Worm (Caenorhabditis elegans) whole organism, L1 larva: ENCODE measurements around the gene nhr-52.

ENCODE experiments used
- C34B4.2 ChIP-seq: sonication (generic microtip); optimal IDR thresholded peaks from 2 replicates; lab custom pipeline; 2017; ENCODE audit warnings: mild to moderate bottlenecking, missing genetic modification characterization, missing compliant biosample characterization
- aly-2 ChIP-seq: fragments of 150-350 bp; optimal IDR thresholded peaks from 2 replicates; lab custom pipeline; 2014; ENCODE audit warnings: missing biosample characterization, missing genetic modification characterization
- ama-1 ChIP-seq: fragments of 150-350 bp; optimal IDR thresholded peaks from 2 replicates; lab custom pipeline; 2014
- blmp-1 ChIP-seq: fragments of 150-350 bp; optimal IDR thresholded peaks from 2 replicates; lab custom pipeline; 2014; ENCODE audit warnings: missing biosample characterization, missing genetic modification characterization
- ceh-63 ChIP-seq: fragments of 200-800 bp; sonication (Bioruptor generic); optimal IDR thresholded peaks from 2 replicates; lab custom pipeline; 2018; ENCODE audit warnings: mild to moderate bottlenecking, missing genetic modification characterization, missing compliant biosample characterization
- ceh-90 ChIP-seq: sonication (generic microtip); optimal IDR thresholded peaks from 2 replicates; lab custom pipeline; 2016; ENCODE audit warnings: missing genetic modification characterization, missing compliant biosample characterization
- ces-1 ChIP-seq: fragments of 150-350 bp; optimal IDR thresholded peaks from 2 replicates; lab custom pipeline; 2014; ENCODE audit warnings: missing biosample characterization, missing genetic modification reagents, missing genetic modification characterization
- dpl-1 ChIP-seq, 3 experiments: fragments of 150-350 bp in 2 of 3; sonication (generic microtip) in 1 of 3; optimal IDR thresholded peaks; 2 replicates each; lab custom pipeline; 2014 to 2017; ENCODE audit warnings: missing biosample characterization in 3 of 3, missing genetic modification characterization in 3 of 3, missing genetic modification reagents in 3 of 3
- dsc-1 ChIP-seq: sonication (generic microtip); optimal IDR thresholded peaks from 2 replicates; lab custom pipeline; 2016; ENCODE audit warnings: mild to moderate bottlenecking, missing genetic modification characterization, missing compliant biosample characterization
- efl-1 ChIP-seq, 4 experiments: fragments of 150-350 bp; optimal IDR thresholded peaks in 3 of 4; peaks in 1 of 4; 1 replicate in 1 of 4; 2 replicates in 3 of 4; lab custom pipeline; 2014; ENCODE audit warnings: missing biosample characterization in 2 of 4, missing genetic modification characterization in 2 of 4, missing genetic modification reagents in 2 of 4
- efl-3 ChIP-seq: fragments of 200-800 bp; sonication (Bioruptor generic); optimal IDR thresholded peaks from 2 replicates; lab custom pipeline; 2018; ENCODE audit warnings: mild to moderate bottlenecking, missing genetic modification characterization, missing compliant biosample characterization
- egl-27 ChIP-seq, 2 experiments: fragments of 150-350 bp in 1 of 2; sonication (generic microtip); optimal IDR thresholded peaks; 3 replicates each; lab custom pipeline; 2017 to 2018; ENCODE audit warnings: missing biosample characterization in 2 of 2, missing genetic modification characterization in 2 of 2, missing genetic modification reagents in 2 of 2
- elt-3 ChIP-seq, 6 experiments: fragments of 150-350 bp in 1 of 6; sonication (generic microtip); optimal IDR thresholded peaks; 2 replicates each; lab custom pipeline; 2017 to 2018; ENCODE audit warnings: missing biosample characterization in 6 of 6, missing genetic modification characterization in 6 of 6, inconsistent platforms in 1 of 6
- fkh-8 ChIP-seq: sonication (generic microtip); optimal IDR thresholded peaks from 2 replicates; lab custom pipeline; 2016; ENCODE audit warnings: mild to moderate bottlenecking, missing genetic modification characterization, missing compliant biosample characterization
- fos-1 ChIP-seq: fragments of 150-350 bp; optimal IDR thresholded peaks from 2 replicates; lab custom pipeline; 2014; ENCODE audit warnings: missing biosample characterization, missing genetic modification characterization
- grh-1 ChIP-seq: fragments of 200-800 bp; sonication (Bioruptor generic); IDR thresholded peaks from 2 replicates; pipeline ENCODE4 v1.3.6; 2022; ENCODE audit warnings: missing genetic modification reagents, missing genetic modification characterization, missing compliant biosample characterization
- hlh-17 ChIP-seq: fragments of 200-800 bp; sonication (Bioruptor generic); optimal IDR thresholded peaks from 2 replicates; lab custom pipeline; 2018; ENCODE audit warnings: missing genetic modification characterization, mild to moderate bottlenecking, missing compliant biosample characterization, moderate library complexity, borderline replicate concordance
- irx-1 ChIP-seq: sonication (generic microtip); optimal IDR thresholded peaks from 2 replicates; lab custom pipeline; 2016; ENCODE audit warnings: missing genetic modification characterization, missing compliant biosample characterization
- jun-1 ChIP-seq: fragments of 150-350 bp; optimal IDR thresholded peaks from 2 replicates; lab custom pipeline; 2014; ENCODE audit warnings: missing biosample characterization, missing genetic modification reagents, missing genetic modification characterization
- lin-13 ChIP-seq: fragments of 150-350 bp; optimal IDR thresholded peaks from 2 replicates; lab custom pipeline; 2014; ENCODE audit warnings: missing biosample characterization, missing genetic modification reagents, missing genetic modification characterization
- lin-14 ChIP-seq: fragments of 200-800 bp; sonication (Bioruptor generic); optimal IDR thresholded peaks from 2 replicates; lab custom pipeline; 2018; ENCODE audit warnings: mild to moderate bottlenecking, missing genetic modification characterization, moderate library complexity, missing compliant biosample characterization
- lin-39 ChIP-seq: fragments of 150-350 bp; optimal IDR thresholded peaks from 2 replicates; lab custom pipeline; 2014; ENCODE audit warnings: missing biosample characterization, missing genetic modification reagents, missing genetic modification characterization
- lsy-2 ChIP-seq, 2 experiments: fragments of 150-350 bp; optimal IDR thresholded peaks; 2 replicates each; lab custom pipeline; 2014; ENCODE audit warnings: missing biosample characterization in 2 of 2, missing genetic modification characterization in 2 of 2
- nhr-20 ChIP-seq: sonication (generic microtip); optimal IDR thresholded peaks from 2 replicates; lab custom pipeline; 2016; ENCODE audit warnings: mild to moderate bottlenecking, missing genetic modification characterization, missing compliant biosample characterization
- nhr-71 ChIP-seq: sonication (generic microtip); optimal IDR thresholded peaks from 2 replicates; lab custom pipeline; 2016; ENCODE audit warnings: mild to moderate bottlenecking, missing genetic modification characterization, moderate library complexity, missing compliant biosample characterization
- nhr-85 ChIP-seq: sonication (generic microtip); peaks from one replicate; lab custom pipeline; 2016; ENCODE audit warnings: missing genetic modification characterization, inconsistent platforms, missing compliant biosample characterization
- nhr-90 ChIP-seq: sonication (generic microtip); optimal IDR thresholded peaks from 2 replicates; lab custom pipeline; 2016; ENCODE audit warnings: mild to moderate bottlenecking, missing genetic modification characterization, missing compliant biosample characterization; ENCODE audit not compliant: poor library complexity
- pax-3 ChIP-seq: fragments of 200-800 bp; sonication (Bioruptor generic); optimal IDR thresholded peaks from 2 replicates; lab custom pipeline; 2018; ENCODE audit warnings: mild to moderate bottlenecking, missing genetic modification characterization, moderate library complexity, missing compliant biosample characterization
- pqm-1 ChIP-seq: sonication (generic microtip); optimal IDR thresholded peaks from 3 replicates; lab custom pipeline; 2017; ENCODE audit warnings: missing biosample characterization, missing genetic modification characterization
- rnt-1 ChIP-seq: sonication (generic microtip); optimal IDR thresholded peaks from 2 replicates; lab custom pipeline; 2016; ENCODE audit warnings: mild to moderate bottlenecking, missing genetic modification characterization, moderate library complexity, missing compliant biosample characterization
- snu-23 ChIP-seq: sonication (generic microtip); optimal IDR thresholded peaks from 2 replicates; lab custom pipeline; 2016; ENCODE audit warnings: missing genetic modification characterization, missing compliant biosample characterization
- sox-4 ChIP-seq: sonication (generic microtip); optimal IDR thresholded peaks from 2 replicates; lab custom pipeline; 2016; ENCODE audit warnings: missing genetic modification characterization, missing compliant biosample characterization
- sptf-1 ChIP-seq: fragments of 150-350 bp; optimal IDR thresholded peaks from 2 replicates; lab custom pipeline; 2014; ENCODE audit warnings: missing biosample characterization, missing genetic modification characterization
- tlp-1 ChIP-seq: fragments of 150-350 bp; optimal IDR thresholded peaks from 2 replicates; lab custom pipeline; 2014; ENCODE audit warnings: missing biosample characterization, missing genetic modification characterization
- unc-130 ChIP-seq: fragments of 150-350 bp; optimal IDR thresholded peaks from 2 replicates; lab custom pipeline; 2017; ENCODE audit warnings: missing biosample characterization, missing genetic modification characterization, inconsistent platforms
- unc-30 ChIP-seq: sonication (generic microtip); optimal IDR thresholded peaks from 2 replicates; lab custom pipeline; 2017; ENCODE audit warnings: missing biosample characterization, missing genetic modification characterization
- unc-62 ChIP-seq: fragments of 150-350 bp; optimal IDR thresholded peaks from 2 replicates; lab custom pipeline; 2014; ENCODE audit warnings: missing biosample characterization, missing genetic modification reagents, missing genetic modification characterization
- ztf-11 ChIP-seq, 2 experiments: sonication (generic microtip); optimal IDR thresholded peaks; 2 replicates each; lab custom pipeline; 2016 to 2017; ENCODE audit warnings: missing genetic modification characterization in 2 of 2, missing biosample characterization in 1 of 2, missing compliant biosample characterization in 1 of 2
- ztf-4 ChIP-seq: fragments of 150-350 bp; optimal IDR thresholded peaks from 2 replicates; lab custom pipeline; 2014; ENCODE audit warnings: missing biosample characterization, missing genetic modification characterization

The nhr-52 gene

DNA sequence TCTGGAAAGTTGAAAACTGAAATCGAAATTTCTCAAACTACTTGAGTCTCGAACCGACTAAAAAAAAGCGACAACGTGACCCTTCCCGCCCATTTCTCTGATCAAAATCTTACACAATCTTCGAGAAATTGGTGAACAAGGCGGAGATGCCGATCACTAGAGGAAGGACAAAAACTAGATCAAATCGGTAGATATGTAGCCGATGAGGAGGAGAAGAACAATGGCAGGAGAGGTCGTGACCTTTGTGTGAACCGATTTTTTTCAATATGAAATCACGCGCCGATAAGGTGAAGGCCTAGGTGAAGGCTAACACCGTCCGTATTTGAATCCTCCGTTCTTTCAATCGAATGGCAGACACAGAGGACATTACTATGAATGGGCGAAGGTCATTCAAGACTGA, 16.3 kb upstream of the nhr-52 start:
- no peak for TF ChIP-seq sptf-1 (tag; lab: Kevin White, UChicago)
- peak; percentile 5 for TF ChIP-seq rnt-1 (tag; lab: Kevin White, UChicago)
- peak; percentile 26 for TF ChIP-seq nhr-71 (tag; lab: Kevin White, UChicago)
- peak in 1 of 6 experiments; percentile 27 for TF ChIP-seq elt-3 (tag; optimal IDR thresholded peaks at IDR 0.05; lab: Kevin White, UChicago)
- TF ChIP-seq unc-30 (tag; lab: Kevin White, UChicago), result no peak
- no peak for TF ChIP-seq pqm-1
- TF ChIP-seq lin-14 (GFP tag; lab: Kevin White, UChicago), result peak; percentile 82
- peak; percentile 96 for TF ChIP-seq nhr-85
- no peak for TF ChIP-seq hlh-17
- TF ChIP-seq ztf-4, result no peak
- peak; percentile 30 for TF ChIP-seq lin-13
- TF ChIP-seq jun-1, result no peak
- no peak for TF ChIP-seq C34B4.2 (tag; lab: Kevin White, UChicago)
- no peak for TF ChIP-seq ces-1 (GFP tag; lab: Kevin White, UChicago)
- TF ChIP-seq lin-39, result no peak
- TF ChIP-seq efl-3, result peak; percentile 2
- TF ChIP-seq aly-2 (tag; lab: Kevin White, UChicago), result no peak
- TF ChIP-seq ceh-63 (GFP tag; lab: Kevin White, UChicago), result no peak
- TF ChIP-seq snu-23 (GFP tag; lab: Kevin White, UChicago), result peak; percentile 15
- TF ChIP-seq sox-4 (tag; lab: Kevin White, UChicago), result no peak
- peak; percentile 67 for TF ChIP-seq blmp-1 (tag; lab: Kevin White, UChicago)
- TF ChIP-seq unc-130 (tag; lab: Kevin White, UChicago), result no peak
- no peak for TF ChIP-seq fos-1 (tag; lab: Kevin White, UChicago)
- TF ChIP-seq nhr-20 (tag; lab: Kevin White, UChicago), result peak; percentile 28
- peak; percentile 43; the same call in 1 of the 2 replicates for TF ChIP-seq grh-1 (GFP tag; lab: Robert Waterston, UW)
- TF ChIP-seq ama-1 (lab: Kevin White, UChicago), result no peak
- no peak for TF ChIP-seq efl-1 (optimal IDR thresholded peaks at IDR 0.05; lab: Kevin White, UChicago)
- TF ChIP-seq efl-1 (GFP tag; optimal IDR thresholded peaks at IDR 0.05 in 1 of 2; lab: Kevin White, UChicago), result peak in 1 of 2 experiments; percentile 62
- TF ChIP-seq irx-1 (tag; lab: Kevin White, UChicago), result peak; percentile 16
- TF ChIP-seq nhr-90 (tag; lab: Kevin White, UChicago), result peak; percentile 10
- no peak for TF ChIP-seq lsy-2 (tag; optimal IDR thresholded peaks at IDR 0.05; lab: Kevin White, UChicago)
- TF ChIP-seq ceh-90, result no peak

DNA sequence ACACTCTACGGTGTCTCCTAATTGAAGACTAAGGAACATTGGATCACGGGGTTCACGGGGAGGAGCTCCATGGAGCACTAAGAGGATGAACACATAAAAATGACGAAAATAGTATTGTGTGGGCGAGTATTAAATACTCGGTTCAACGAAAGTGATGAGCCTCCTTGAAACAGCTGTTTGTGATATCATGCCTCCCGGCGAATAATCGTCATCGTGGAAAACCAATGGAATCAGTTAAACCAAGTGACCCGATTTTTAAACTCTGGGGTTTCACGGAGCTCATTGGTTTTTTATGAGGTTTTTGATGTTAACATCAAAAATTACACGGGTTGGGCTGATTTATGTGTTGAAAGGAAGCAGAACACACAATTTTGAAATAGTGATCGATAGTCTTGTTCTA, 15.7 kb upstream of the nhr-52 start:
- no peak for TF ChIP-seq egl-27 (tag; optimal IDR thresholded peaks at IDR 0.05; lab: Kevin White, UChicago)
- no peak for TF ChIP-seq tlp-1
- TF ChIP-seq unc-62 (GFP tag; lab: Kevin White, UChicago), result no peak
- TF ChIP-seq rnt-1 (tag; lab: Kevin White, UChicago), result peak; percentile 52
- peak; percentile 72 for TF ChIP-seq dsc-1 (tag; lab: Kevin White, UChicago)
- TF ChIP-seq unc-130 (tag; lab: Kevin White, UChicago), result no peak
- TF ChIP-seq C34B4.2 (tag; lab: Kevin White, UChicago), result no peak
- no peak for TF ChIP-seq nhr-85
- peak in 1 of 2 experiments; percentile 20 for TF ChIP-seq lsy-2 (tag; optimal IDR thresholded peaks at IDR 0.05; lab: Kevin White, UChicago)
- no peak for TF ChIP-seq fkh-8 (tag; lab: Kevin White, UChicago)
- no peak for TF ChIP-seq ztf-11 (tag; optimal IDR thresholded peaks at IDR 0.05; lab: Kevin White, UChicago)
- TF ChIP-seq pax-3 (tag; lab: Kevin White, UChicago), result no peak
- TF ChIP-seq elt-3 (tag; optimal IDR thresholded peaks at IDR 0.05; lab: Kevin White, UChicago), result no peak
- TF ChIP-seq nhr-71 (tag; lab: Kevin White, UChicago), result peak; percentile 8
- no peak for TF ChIP-seq dpl-1 (GFP tag; optimal IDR thresholded peaks at IDR 0.05; lab: Kevin White, UChicago)
